Worm (Caenorhabditis elegans) whole organism, late embryonic: ENCODE data around the gene F54D12.8.

ENCODE experiments used
- C38D4.7 ChIP-seq: fragments of 200-800 bp; sonication (Bioruptor generic); optimal IDR thresholded peaks from 2 replicates; lab custom pipeline; 2018; ENCODE audit warnings: mild to moderate bottlenecking, missing genetic modification characterization, moderate library complexity, missing compliant biosample characterization
- ahr-1 ChIP-seq: sonication (generic microtip); optimal IDR thresholded peaks from 2 replicates; lab custom pipeline; 2016; ENCODE audit warnings: missing genetic modification characterization, missing compliant biosample characterization
- ceh-14 ChIP-seq: sonication (generic microtip); optimal IDR thresholded peaks from 2 replicates; lab custom pipeline; 2016; ENCODE audit warnings: missing genotype, missing genetic modification characterization, missing compliant biosample characterization
- ceh-2 ChIP-seq: sonication (generic microtip); optimal IDR thresholded peaks from 2 replicates; lab custom pipeline; 2016; ENCODE audit warnings: missing genotype, missing genetic modification characterization, missing compliant biosample characterization
- ceh-24 ChIP-seq: sonication (generic microtip); optimal IDR thresholded peaks from 2 replicates; lab custom pipeline; 2016; ENCODE audit warnings: mild to moderate bottlenecking, missing genetic modification characterization, missing compliant biosample characterization
- ceh-30 ChIP-seq: fragments of 150-350 bp; optimal IDR thresholded peaks from 2 replicates; lab custom pipeline; 2014; ENCODE audit warnings: missing biosample characterization, missing genetic modification characterization
- ceh-34 ChIP-seq: sonication (generic microtip); optimal IDR thresholded peaks from 2 replicates; lab custom pipeline; 2016; ENCODE audit warnings: mild to moderate bottlenecking, missing genetic modification characterization, missing compliant biosample characterization
- ceh-45 ChIP-seq: fragments of 200-800 bp; sonication (Bioruptor generic); IDR thresholded peaks from 2 replicates; pipeline ENCODE4 v1.3.6; 2022; ENCODE audit warnings: missing genetic modification reagents, missing genetic modification characterization, missing compliant biosample characterization
- ceh-9 ChIP-seq: sonication (generic microtip); optimal IDR thresholded peaks from 2 replicates; lab custom pipeline; 2016; ENCODE audit warnings: mild to moderate bottlenecking, missing genetic modification characterization, inconsistent platforms, missing compliant biosample characterization
- che-1 ChIP-seq: sonication (generic microtip); optimal IDR thresholded peaks from 2 replicates; lab custom pipeline; 2016; ENCODE audit warnings: mild to moderate bottlenecking, missing genetic modification characterization, missing compliant biosample characterization
- elt-2 ChIP-seq: sonication (generic microtip); optimal IDR thresholded peaks from 2 replicates; lab custom pipeline; 2016; ENCODE audit warnings: missing genetic modification reagents, missing genetic modification characterization, missing compliant biosample characterization
- eyg-1 ChIP-seq: sonication (generic microtip); optimal IDR thresholded peaks from 2 replicates; lab custom pipeline; 2016; ENCODE audit warnings: missing genotype, missing genetic modification characterization, missing compliant biosample characterization
- fax-1 ChIP-seq: sonication (generic microtip); optimal IDR thresholded peaks from 2 replicates; lab custom pipeline; 2016; ENCODE audit warnings: missing genotype, missing genetic modification characterization, missing compliant biosample characterization
- fkh-10 ChIP-seq: fragments of 150-350 bp; optimal IDR thresholded peaks from 2 replicates; lab custom pipeline; 2014; ENCODE audit warnings: missing biosample characterization, missing genetic modification reagents, missing genetic modification characterization
- fkh-6 ChIP-seq: sonication (generic microtip); optimal IDR thresholded peaks from 2 replicates; lab custom pipeline; 2016; ENCODE audit warnings: missing genetic modification characterization, missing compliant biosample characterization
- gmeb-2 ChIP-seq: sonication (generic microtip); optimal IDR thresholded peaks from 2 replicates; lab custom pipeline; 2016; ENCODE audit warnings: missing genetic modification characterization, inconsistent platforms, missing compliant biosample characterization
- hlh-30 ChIP-seq: sonication (generic microtip); optimal IDR thresholded peaks from 2 replicates; lab custom pipeline; 2017; ENCODE audit warnings: antibody characterized with exemption, missing genetic modification characterization, missing compliant biosample characterization; ENCODE audit not compliant: insufficient read depth
- hlh-8 ChIP-seq: sonication (generic microtip); optimal IDR thresholded peaks from 2 replicates; lab custom pipeline; 2016; ENCODE audit warnings: missing genotype, missing genetic modification characterization, missing compliant biosample characterization
- lim-6 ChIP-seq: sonication (generic microtip); optimal IDR thresholded peaks from 2 replicates; lab custom pipeline; 2016; ENCODE audit warnings: missing genetic modification characterization, missing compliant biosample characterization
- lin-11 ChIP-seq: fragments of 200-800 bp; sonication (Bioruptor generic); optimal IDR thresholded peaks from 2 replicates; lab custom pipeline; 2018; ENCODE audit warnings: mild to moderate bottlenecking, missing genetic modification characterization, missing compliant biosample characterization
- nfya-1 ChIP-seq: sonication (generic microtip); optimal IDR thresholded peaks from 2 replicates; lab custom pipeline; 2017; ENCODE audit warnings: missing genetic modification characterization, mild to moderate bottlenecking, missing compliant biosample characterization, antibody characterized with exemption, moderate library complexity
- nhr-232 ChIP-seq: sonication (generic microtip); optimal IDR thresholded peaks from 2 replicates; lab custom pipeline; 2016; ENCODE audit warnings: missing genetic modification characterization, missing compliant biosample characterization
- npax-4 ChIP-seq: sonication (generic microtip); optimal IDR thresholded peaks from 2 replicates; lab custom pipeline; 2016; ENCODE audit warnings: missing genetic modification characterization, missing compliant biosample characterization
- odd-2 ChIP-seq: sonication (generic microtip); optimal IDR thresholded peaks from 2 replicates; lab custom pipeline; 2017; ENCODE audit warnings: antibody characterized with exemption, mild to moderate bottlenecking, missing genetic modification characterization, missing compliant biosample characterization
- pag-3 ChIP-seq: sonication (generic microtip); optimal IDR thresholded peaks from 2 replicates; lab custom pipeline; 2016; ENCODE audit warnings: missing compliant biosample characterization, missing genetic modification characterization, borderline replicate concordance
- pax-1 ChIP-seq: fragments of 150-350 bp; optimal IDR thresholded peaks from 2 replicates; lab custom pipeline; 2014; ENCODE audit warnings: missing biosample characterization, missing genetic modification characterization
- pha-2 ChIP-seq: sonication (generic microtip); optimal IDR thresholded peaks from 2 replicates; lab custom pipeline; 2017; ENCODE audit warnings: mild to moderate bottlenecking, missing genetic modification characterization, missing compliant biosample characterization
- pha-4 ChIP-seq: fragments of 150-350 bp; optimal IDR thresholded peaks from 2 replicates; lab custom pipeline; 2018; ENCODE audit warnings: missing biosample characterization, missing genetic modification reagents, missing genetic modification characterization
- pqm-1 ChIP-seq: sonication (generic microtip); optimal IDR thresholded peaks from 2 replicates; lab custom pipeline; 2016; ENCODE audit warnings: missing genetic modification characterization, missing compliant biosample characterization
- pros-1 ChIP-seq: fragments of 150-350 bp; optimal IDR thresholded peaks from 2 replicates; lab custom pipeline; 2014; ENCODE audit warnings: missing biosample characterization, missing genetic modification reagents, missing genetic modification characterization
- rnt-1 ChIP-seq: sonication (generic microtip); optimal IDR thresholded peaks from 2 replicates; lab custom pipeline; 2016; ENCODE audit warnings: missing genetic modification characterization, missing compliant biosample characterization
- sdc-2 ChIP-seq: sonication (generic microtip); optimal IDR thresholded peaks from 2 replicates; lab custom pipeline; 2016; ENCODE audit warnings: missing genotype, missing genetic modification characterization, missing compliant biosample characterization
- sox-2 ChIP-seq: fragments of 200-800 bp; sonication (Bioruptor generic); IDR thresholded peaks from 2 replicates; pipeline ENCODE4 v1.3.6; 2022; ENCODE audit warnings: missing genetic modification reagents, missing genetic modification characterization, missing compliant biosample characterization
- sox-4 ChIP-seq: sonication (generic microtip); optimal IDR thresholded peaks from 2 replicates; lab custom pipeline; 2017; ENCODE audit warnings: mild to moderate bottlenecking, missing genetic modification characterization, inconsistent platforms, missing compliant biosample characterization
- syd-9 ChIP-seq: sonication (generic microtip); optimal IDR thresholded peaks from 2 replicates; lab custom pipeline; 2016; ENCODE audit warnings: mild to moderate bottlenecking, missing genetic modification characterization, moderate library complexity, missing compliant biosample characterization
- tbx-2 ChIP-seq: sonication (generic microtip); optimal IDR thresholded peaks from 2 replicates; lab custom pipeline; 2016; ENCODE audit warnings: missing genetic modification characterization, missing compliant biosample characterization
- unc-3 ChIP-seq, 2 experiments: fragments of 200-800 bp in 1 of 2; sonication (Bioruptor generic) in 1 of 2; sonication (generic microtip) in 1 of 2; conservative IDR thresholded peaks in 1 of 2; optimal IDR thresholded peaks in 1 of 2; 2 replicates each; pipeline versions ENCODE4 v1.3.6 to Lab custom; 2016 to 2022; ENCODE audit warnings: missing compliant biosample characterization in 2 of 2, missing genetic modification characterization in 2 of 2, missing genetic modification reagents in 1 of 2
- unc-42 ChIP-seq: sonication (generic microtip); optimal IDR thresholded peaks from 2 replicates; lab custom pipeline; 2016; ENCODE audit warnings: missing genotype, missing genetic modification characterization, missing compliant biosample characterization

The F54D12.8 gene

ce11 chrII:1411372-1411771 lies 13.5 kb upstream of the F54D12.8 start, which contains the start of gene Y51H7C.9:
TSS of gene Y51H7C.9 (minus strand) at chrII:1411472.
- no peak for TF ChIP-seq npax-4 (tag; lab: Kevin White, UChicago)
- TF ChIP-seq sox-4 (tag; lab: Kevin White, UChicago), result no peak
- TF ChIP-seq pag-3 (tag; lab: Kevin White, UChicago), result no peak
- no peak for TF ChIP-seq fkh-6
- TF ChIP-seq sox-2 (GFP tag; lab: Robert Waterston, UW), result no peak
- no peak for TF ChIP-seq fax-1 (tag; lab: Kevin White, UChicago)
- TF ChIP-seq ceh-2, result no peak
- TF ChIP-seq hlh-8, result no peak
- TF ChIP-seq syd-9 (tag; lab: Kevin White, UChicago), result no peak
- TF ChIP-seq pha-4 (tag; lab: Kevin White, UChicago), result no peak
- no peak for TF ChIP-seq ceh-34 (tag; lab: Kevin White, UChicago)
- TF ChIP-seq nhr-232, result no peak
- no peak for TF ChIP-seq rnt-1 (tag; lab: Kevin White, UChicago)
- no peak for TF ChIP-seq fkh-10 (GFP tag; lab: Kevin White, UChicago)
- TF ChIP-seq eyg-1 (tag; lab: Kevin White, UChicago), result no peak

- TF ChIP-seq gmeb-2 (tag; lab: Kevin White, UChicago) (no peak), nfya-1 (tag; lab: Kevin White, UChicago) (no peak), lin-11 (no peak), odd-2 (no peak), che-1 (no peak), pha-2 (tag; lab: Kevin White, UChicago) (no peak), unc-3 (GFP tag; conservative IDR thresholded peaks at IDR 0.05; lab: Robert Waterston, UW) (no peak), unc-3 (tag; optimal IDR thresholded peaks at IDR 0.05; lab: Kevin White, UChicago) (no peak)
These were observed 5.2 kb upstream of the F54D12.8 start, which contains the start of the genes Y51H7C.41 and cogc-4 for ce11 chrII:1403056-1403455. TSS of gene Y51H7C.41 (plus strand) at chrII:1403321. TSS of gene cogc-4 (plus strand) at chrII:1403441.

ce11 chrII:1402167-1402619 lies 4.4 kb upstream of the F54D12.8 start, which contains the start of gene Y51H7C.7:
TSS of gene Y51H7C.7 (plus strand) at chrII:1402569.
- TF ChIP-seq pros-1 (no peak), sdc-2 (tag; lab: Kevin White, UChicago) (no peak)

ce11 chrII:1401474-1401873 lies 3.6 kb upstream of the F54D12.8 start, which contains the start of gene Y51H7C.8:
TSS of gene Y51H7C.8 (plus strand) at chrII:1401774.
- TF ChIP-seq hlh-30 (no peak), pax-1 (tag; lab: Kevin White, UChicago) (no peak), ahr-1 (tag; lab: Kevin White, UChicago) (no peak), ceh-24 (no peak), ceh-9 (tag; lab: Kevin White, UChicago) (no peak), unc-42 (tag; lab: Kevin White, UChicago) (no peak), elt-2 (tag; lab: Kevin White, UChicago) (no peak), nfya-1 (tag; lab: Kevin White, UChicago) (no peak), C38D4.7 (no peak), ceh-45 (GFP tag; lab: Robert Waterston, UW) (no peak), fax-1 (tag; lab: Kevin White, UChicago) (no peak), lim-6 (tag; lab: Kevin White, UChicago) (no peak), ceh-30 (tag; lab: Kevin White, UChicago) (no peak), pqm-1 (tag; lab: Kevin White, UChicago) (no peak), ceh-14 (tag; lab: Kevin White, UChicago) (no peak), tbx-2 (no peak)
